Worm (Caenorhabditis elegans): ENCODE data around the gene K01A12.3.
"Not testable (repeated sequence)": the region's sequence is repeated elsewhere in the genome, so short reads cannot be mapped to it uniquely, and the experiment has no call there.

Gene K01A12.3

ce11 chrX:8612278-8612677, 12.7 kb downstream of the K01A12.3 start:
- no peak for TF ChIP-seq nfya-2 (GFP tag; IDR thresholded peaks at IDR 0.05)
- TF ChIP-seq K11D2.4 (GFP tag; IDR thresholded peaks at IDR 0.05) = no peak
- TF ChIP-seq C06A6.2 (GFP tag; conservative IDR thresholded peaks at IDR 0.05) = no peak
- no peak for TF ChIP-seq T07F8.4 (tag; optimal IDR thresholded peaks at IDR 0.05)
- TF ChIP-seq ama-1 (optimal IDR thresholded peaks at IDR 0.05) = no peak
- no peak for TF ChIP-seq ama-1 (GFP tag; optimal IDR thresholded peaks at IDR 0.05)
- TF ChIP-seq ztf-22 (GFP tag; optimal IDR thresholded peaks at IDR 0.05) = no peak
- no peak for TF ChIP-seq lin-35 (GFP tag; optimal IDR thresholded peaks at IDR 0.05)
- no peak for TF ChIP-seq akir-1 (GFP tag; optimal IDR thresholded peaks at IDR 0.05)
- no peak for TF ChIP-seq lsl-1 (GFP tag; optimal IDR thresholded peaks at IDR 0.05)
- TF ChIP-seq let-607 (tag; optimal IDR thresholded peaks at IDR 0.05) = no peak
- no peak for TF ChIP-seq K12H6.12 (tag; optimal IDR thresholded peaks at IDR 0.05)
- no peak for TF ChIP-seq let-526 (GFP tag; IDR thresholded peaks at IDR 0.05)
- no peak for TF ChIP-seq B0019.2 (GFP tag; conservative IDR thresholded peaks at IDR 0.05)

- not testable (repeated sequence) for TF ChIP-seq snpc-4 (GFP tag; optimal IDR thresholded peaks at IDR 0.05); snpc-4 (tag; optimal IDR thresholded peaks at IDR 0.05); sptf-2 (GFP tag; optimal IDR thresholded peaks at IDR 0.05); nfyb-1 (GFP tag; IDR thresholded peaks at IDR 0.05)
Measured at ce11 chrX:8610606-8611005, 14.4 kb downstream of the K01A12.3 start, which contains the start of gene K01A12.4. K01A12.4 (plus strand) TSS chrX:8610906.

ce11 chrX:8608756-8609155, 16.2 kb downstream of the K01A12.3 start:
- no peak for TF ChIP-seq F10E7.11 (tag; optimal IDR thresholded peaks at IDR 0.05)
- peak; percentile 58; the same call in 1 of the 2 replicates for TF ChIP-seq attf-6 (GFP tag; IDR thresholded peaks at IDR 0.05)
- no peak for TF ChIP-seq ccch-3 (GFP tag; optimal IDR thresholded peaks at IDR 0.05)
- TF ChIP-seq lin-35 (GFP tag; optimal IDR thresholded peaks at IDR 0.05) = peak in 1 of 3 experiments; percentile 15
- no peak for TF ChIP-seq madf-6 (GFP tag; IDR thresholded peaks at IDR 0.05)
- TF ChIP-seq K11D2.4 (GFP tag; IDR thresholded peaks at IDR 0.05) = 0 out of 2 replicates have a peak, but pooled peaks have one; percentile 35
- TF ChIP-seq B0261.1 (tag; optimal IDR thresholded peaks at IDR 0.05) = peak; percentile 88
- no peak for TF ChIP-seq ets-4 (GFP tag; optimal IDR thresholded peaks at IDR 0.05)
- no peak; the same call in none of the 2 replicates for TF ChIP-seq mcd-1 (GFP tag; IDR thresholded peaks at IDR 0.05)
- TF ChIP-seq F23B12.7 (tag; optimal IDR thresholded peaks at IDR 0.05; ENCODE audit: insufficient read depth) = peak; percentile 53
- no peak for TF ChIP-seq ceh-79 (tag; optimal IDR thresholded peaks at IDR 0.05)
- no peak for TF ChIP-seq aptf-2 (GFP tag; conservative IDR thresholded peaks at IDR 0.05)
- TF ChIP-seq snpc-1.3 (tag; optimal IDR thresholded peaks at IDR 0.05; ENCODE audit: insufficient read depth) = peak; percentile 38
- TF ChIP-seq T26A5.8 (tag; optimal IDR thresholded peaks at IDR 0.05) = peak; percentile 33
- TF ChIP-seq nfya-2 (GFP tag; IDR thresholded peaks at IDR 0.05) = no peak
- peak; percentile 1 for TF ChIP-seq unc-130 (GFP tag; optimal IDR thresholded peaks at IDR 0.05)
- TF ChIP-seq hlh-12 (tag; optimal IDR thresholded peaks at IDR 0.05) = no peak
- TF ChIP-seq ekl-4 (GFP tag; IDR thresholded peaks at IDR 0.05) = peak; percentile 66; the same call in 1 of the 2 replicates
- TF ChIP-seq sea-2 (GFP tag; IDR thresholded peaks at IDR 0.05) = no peak
- TF ChIP-seq snpc-3.4 (tag; optimal IDR thresholded peaks at IDR 0.05) = peak; percentile 33
- TF ChIP-seq snpc-1.1 (tag; optimal IDR thresholded peaks at IDR 0.05; ENCODE audit: insufficient read depth) = peak; percentile 32
- TF ChIP-seq mxl-1 (tag; optimal IDR thresholded peaks at IDR 0.05) = peak; percentile 53
- TF ChIP-seq F22D6.2 (tag; optimal IDR thresholded peaks at IDR 0.05) = no peak
- no peak for TF ChIP-seq Y79H2A.3 (GFP tag; conservative IDR thresholded peaks at IDR 0.05)
- no peak for TF ChIP-seq tbx-9 (tag; optimal IDR thresholded peaks at IDR 0.05; ENCODE audit: borderline replicate concordance)
- no peak for TF ChIP-seq nfya-1 (tag; optimal IDR thresholded peaks at IDR 0.05; ENCODE audit: borderline replicate concordance, insufficient read depth)
- TF ChIP-seq Y53F4B.3 (GFP tag; IDR thresholded peaks at IDR 0.05) = no peak
- TF ChIP-seq Y53G8AR.9 (GFP tag; conservative IDR thresholded peaks at IDR 0.05) = no peak
- no peak for TF ChIP-seq madf-3 (GFP tag; IDR thresholded peaks at IDR 0.05)
- 0 out of 2 replicates have a peak, but pooled peaks have one; percentile 65 for TF ChIP-seq Y56A3A.18 (GFP tag; IDR thresholded peaks at IDR 0.05)

Measured in whole organism, young adult.